Fruit fly (Drosophila melanogaster): ENCODE results near the gene CG4213.

Gene CG4213

dm6 chr2L:414593-415399 is 12.8 kb upstream of the CG4213 start, which contains the start of the genes AP-2alpha and ebi (continued):
- TF ChIP-seq CG6765 (GFP tag; optimal IDR thresholded peaks at IDR 0.05) (peak; percentile 59), CG2120 (GFP tag; optimal IDR thresholded peaks at IDR 0.05) (peak; percentile 96), CG4707 (GFP tag; optimal IDR thresholded peaks at IDR 0.05) (no peak), ttk (GFP tag; IDR thresholded peaks at IDR 0.05) (peak; percentile 75), Blimp-1 (GFP tag; optimal IDR thresholded peaks at IDR 0.05) (peak; percentile 62), CG9797 (GFP tag; optimal IDR thresholded peaks at IDR 0.05) (peak; percentile 92), kni (GFP tag; optimal IDR thresholded peaks at IDR 0.05) (peak; percentile 57), Dll (GFP tag; IDR thresholded peaks at IDR 0.05; ENCODE audit: partially characterized antibody) (no peak), Nf-YC (tag; optimal IDR thresholded peaks at IDR 0.05) (peak; percentile 72), corto (GFP tag; optimal IDR thresholded peaks at IDR 0.05) (no peak), CG10274 (GFP tag; optimal IDR thresholded peaks at IDR 0.05) (peak; percentile 63), CG12155 (GFP tag; optimal IDR thresholded peaks at IDR 0.05) (peak; percentile 90), CG7556 (GFP tag; optimal IDR thresholded peaks at IDR 0.05) (peak; percentile 78), CG6791 (GFP tag; IDR thresholded peaks at IDR 0.05; ENCODE audit: partially characterized antibody) (no peak), lab (GFP tag; optimal IDR thresholded peaks at IDR 0.05) (peak; percentile 83), CG17328 (GFP tag; IDR thresholded peaks at IDR 0.05) (peak; percentile 81), ems (GFP tag; optimal IDR thresholded peaks at IDR 0.05) (peak; percentile 85), MTF-1 (GFP tag; optimal IDR thresholded peaks at IDR 0.05; ENCODE audit: borderline replicate concordance) (peak; percentile 58), cad (GFP tag; optimal IDR thresholded peaks at IDR 0.05) (no peak), CG2712 (tag; optimal IDR thresholded peaks at IDR 0.05) (peak; percentile 85), CG32532 (GFP tag; IDR thresholded peaks at IDR 0.05) (peak; percentile 85), CG4404 (GFP tag; IDR thresholded peaks at IDR 0.05) (peak; percentile 92), crol (GFP tag; IDR thresholded peaks at IDR 0.05) (peak; percentile 76), sens-2 (GFP tag; IDR thresholded peaks at IDR 0.05) (0 out of 2 replicates have a peak, but pooled peaks have one; percentile 50), CG4730 (GFP tag; IDR thresholded peaks at IDR 0.05) (peak; percentile 78), al (GFP tag; IDR thresholded peaks at IDR 0.05) (peak; percentile 91), Nf-YA (GFP tag; IDR thresholded peaks at IDR 0.05) (peak; percentile 41; the same call in 1 of the 2 replicates), chn (GFP tag; optimal IDR thresholded peaks at IDR 0.05) (peak; percentile 94), CG11695 (GFP tag; IDR thresholded peaks at IDR 0.05) (peak; percentile 81), CG17568 (GFP tag; optimal IDR thresholded peaks at IDR 0.05) (no peak), Med (GFP tag) (peak; percentile 98), oc (tag; optimal IDR thresholded peaks at IDR 0.05) (no peak), ewg (GFP tag; optimal IDR thresholded peaks at IDR 0.05) (peak; percentile 89), lov (optimal IDR thresholded peaks at IDR 0.05) (no peak), lov (GFP tag; IDR thresholded peaks at IDR 0.05) (no peak), gro (GFP tag; optimal IDR thresholded peaks at IDR 0.05) (peak; percentile 87), otp (GFP tag; IDR thresholded peaks at IDR 0.05) (peak; percentile 78), Bdp1 (GFP tag; optimal IDR thresholded peaks at IDR 0.05) (peak; percentile 83), grn (GFP tag; optimal IDR thresholded peaks at IDR 0.05) (peak; percentile 44), CG10366 (GFP tag; IDR thresholded peaks at IDR 0.05) (peak; percentile 85), CG12769 (tag; optimal IDR thresholded peaks at IDR 0.05) (peak; percentile 90), ken (GFP tag; IDR thresholded peaks at IDR 0.05) (peak; percentile 87), odd (GFP tag; optimal IDR thresholded peaks at IDR 0.05) (peak; percentile 60), ind (GFP tag; optimal IDR thresholded peaks at IDR 0.05) (peak; percentile 92), kay (GFP tag; optimal IDR thresholded peaks at IDR 0.05) (peak; percentile 62), CG15696 (tag; optimal IDR thresholded peaks at IDR 0.05) (peak; percentile 83), yki (optimal IDR thresholded peaks at IDR 0.05) (no peak), bigmax (GFP tag; optimal IDR thresholded peaks at IDR 0.05) (no peak), stwl (tag; optimal IDR thresholded peaks at IDR 0.05) (peak; percentile 23), rib (GFP tag; IDR thresholded peaks at IDR 0.05) (peak; percentile 86)

All from whole organism, embryonic.